Fruit fly (Drosophila melanogaster) whole organism, prepupa: Measurements from ENCODE around the gene CycD.
A peak's percentile ranks its signal among the peaks of the same experiment; 100 is the strongest.

Experiments used
- CG31627 ChIP-seq: fragments of 200-800 bp; sonication (Bioruptor generic); optimal IDR thresholded peaks from 3 replicates; lab custom pipeline; 2016; ENCODE audit warnings: missing biosample characterization, missing genetic modification characterization
- CG3919 ChIP-seq: fragments of 200-800 bp; sonication (Bioruptor generic); optimal IDR thresholded peaks from 3 replicates; lab custom pipeline; 2016; ENCODE audit warnings: missing biosample characterization, missing genetic modification characterization
- CG6163 ChIP-seq: fragments of 200-800 bp; sonication (Bioruptor generic); IDR thresholded peaks from 3 replicates; pipeline ENCODE4 v1.3.6; 2022; ENCODE audit warnings: missing biosample characterization, missing genetic modification characterization
- Eip78C ChIP-seq: fragments of 200-800 bp; sonication (Bioruptor generic); peaks from one replicate; lab custom pipeline; 2016; ENCODE audit warnings: missing biosample characterization, missing genetic modification characterization
- pdm3 ChIP-seq: fragments of 200-800 bp; sonication (Bioruptor generic); optimal IDR thresholded peaks from 3 replicates; lab custom pipeline; 2016; ENCODE audit warnings: missing biosample characterization, missing genetic modification characterization
- ss ChIP-seq, 2 experiments: fragments of 200-800 bp; sonication (Bioruptor generic); optimal IDR thresholded peaks; 2 replicates in 1 of 2; 3 replicates in 1 of 2; lab custom pipeline; 2017 to 2018; ENCODE audit warnings: mild to moderate bottlenecking in 2 of 2, missing biosample characterization in 2 of 2, missing genetic modification characterization in 2 of 2, moderate library complexity in 1 of 2

DNA sequence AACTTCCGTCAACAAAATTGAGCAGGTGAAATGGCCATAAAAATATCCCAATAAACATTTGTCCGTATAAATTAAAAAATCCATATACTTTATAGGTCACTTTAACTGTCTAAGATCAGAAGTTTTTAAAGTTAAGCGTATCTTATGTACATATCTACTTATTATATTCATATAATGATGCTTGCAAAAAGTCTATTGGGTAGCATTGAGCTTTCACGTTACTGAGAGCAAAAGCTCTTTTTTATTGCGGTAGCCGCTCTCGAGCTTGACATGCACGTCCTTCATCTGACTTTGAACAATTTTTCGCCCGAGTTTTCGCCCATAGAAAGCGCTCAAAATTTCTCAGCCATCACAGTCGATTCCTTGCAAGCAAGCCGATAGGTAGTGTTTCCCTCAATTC, 41.6 kb downstream of the CycD start, which contains the start of gene Gapdh2:
- TF ChIP-seq ss (GFP tag; optimal IDR thresholded peaks at IDR 0.05; lab: Kevin White, UChicago) (peak; percentile 100), CG3919 (GFP tag; lab: Kevin White, UChicago) (peak; percentile 99), pdm3 (GFP tag; lab: Kevin White, UChicago) (peak; percentile 99), Eip78C (GFP tag; lab: Kevin White, UChicago) (peak; percentile 100), CG6163 (GFP tag; lab: Robert Waterston, UW) (peak; percentile 100), CG31627 (peak; percentile 98)
